Fruit fly (Drosophila melanogaster): ENCODE data around the gene CG12081.

The CG12081 gene

DNA sequence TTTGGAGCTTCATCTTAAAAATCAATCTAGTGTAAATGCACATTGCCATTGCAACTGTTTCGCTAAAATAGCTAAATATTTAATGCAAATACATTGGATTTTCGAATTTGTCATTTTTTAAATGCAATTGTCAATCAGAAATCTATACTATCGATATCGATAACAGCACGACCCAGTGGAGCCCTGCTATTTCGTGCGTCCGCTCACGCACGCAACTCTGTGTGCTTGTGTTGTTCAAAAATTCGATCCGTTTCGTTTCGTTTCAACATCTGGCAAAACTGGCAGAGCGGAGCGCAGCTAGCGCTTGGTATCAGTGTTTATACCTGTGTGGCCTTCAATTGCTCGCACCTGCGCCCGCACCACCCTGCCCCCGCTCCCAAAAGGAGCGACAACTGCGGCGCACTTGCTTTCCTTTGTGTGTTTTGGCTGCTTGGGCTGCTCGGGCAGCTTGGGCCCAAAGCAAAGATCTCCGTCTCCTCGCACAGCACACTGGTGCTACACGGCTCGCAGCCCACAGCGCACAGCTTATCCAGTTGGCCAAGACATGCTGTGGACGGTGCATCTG lies at the start of gene CG12081:
Gene CG12081, plus strand, starts transcription at position 205 of the 565 bp plus-strand sequence.
- TF ChIP-seq CG8478 (optimal IDR thresholded peaks at IDR 0.05) (no peak), CTCF (optimal IDR thresholded peaks at IDR 0.05) (peak; percentile 22 to 26)

DNA sequence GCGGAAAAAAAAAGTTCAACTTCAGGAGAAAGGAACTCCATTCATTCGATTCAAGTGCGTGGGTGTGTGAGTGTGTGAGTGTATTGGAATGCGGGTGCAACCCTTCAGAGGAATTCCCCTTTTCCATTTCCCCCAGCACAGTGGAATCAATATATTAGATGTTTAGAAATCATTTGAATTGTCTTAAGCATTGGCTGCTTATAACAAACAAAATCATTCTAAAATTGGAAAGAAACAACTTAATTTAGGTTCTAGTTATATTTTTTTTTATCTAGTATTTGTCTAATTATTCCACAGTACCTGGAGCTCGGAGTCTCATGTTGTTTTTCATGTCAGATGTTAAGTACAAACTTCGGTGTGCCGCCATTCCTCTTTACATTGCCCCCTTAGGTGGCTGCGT lies 49.6 kb upstream of the CG12081 start:
- TF ChIP-seq CG8478 (optimal IDR thresholded peaks at IDR 0.05) (no peak), CTCF (optimal IDR thresholded peaks at IDR 0.05) (no peak)

DNA sequence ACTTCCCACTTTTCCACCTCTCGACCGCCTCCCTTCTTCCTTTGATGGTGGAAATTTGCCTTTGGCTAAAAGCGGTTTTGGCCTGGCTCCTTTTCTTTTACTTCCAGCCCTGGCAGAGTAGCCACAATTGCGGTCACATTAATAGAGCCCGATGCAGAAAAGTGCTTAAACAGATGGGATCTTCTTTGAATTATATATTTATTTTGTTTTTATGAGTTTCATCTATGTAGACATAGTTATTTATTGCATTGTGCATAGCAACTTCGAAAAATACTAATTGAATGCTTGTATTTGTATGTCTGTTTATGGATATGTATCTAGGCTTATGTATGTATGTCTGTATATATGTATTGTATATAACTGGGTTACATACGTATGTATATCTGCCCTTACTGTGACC lies 46.6 kb upstream of the CG12081 start:
- no peak for TF ChIP-seq CTCF (optimal IDR thresholded peaks at IDR 0.05)
- no peak for TF ChIP-seq CG8478 (optimal IDR thresholded peaks at IDR 0.05)

DNA sequence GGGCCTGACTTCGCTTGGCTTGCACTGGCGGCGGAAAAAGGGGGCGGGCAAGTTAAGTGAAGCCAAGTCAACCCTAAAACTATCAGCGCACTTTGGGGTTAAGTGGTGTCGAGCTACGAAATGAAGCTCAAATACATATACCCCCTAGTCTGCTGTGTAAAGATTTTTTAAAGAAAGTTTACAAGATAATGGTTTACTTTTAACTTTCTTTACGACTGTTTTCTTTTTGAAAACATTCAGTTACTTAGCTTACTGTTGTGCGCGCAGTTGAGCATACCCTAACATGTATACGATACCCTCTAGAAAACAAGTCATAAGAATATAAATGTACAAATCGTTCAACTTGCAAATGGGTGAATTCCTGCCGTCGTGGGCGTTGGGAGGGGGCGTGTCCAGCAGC lies 45.9 kb upstream of the CG12081 start:
- TF ChIP-seq CG8478 (optimal IDR thresholded peaks at IDR 0.05) (no peak), CTCF (optimal IDR thresholded peaks at IDR 0.05) (no peak)

DNA sequence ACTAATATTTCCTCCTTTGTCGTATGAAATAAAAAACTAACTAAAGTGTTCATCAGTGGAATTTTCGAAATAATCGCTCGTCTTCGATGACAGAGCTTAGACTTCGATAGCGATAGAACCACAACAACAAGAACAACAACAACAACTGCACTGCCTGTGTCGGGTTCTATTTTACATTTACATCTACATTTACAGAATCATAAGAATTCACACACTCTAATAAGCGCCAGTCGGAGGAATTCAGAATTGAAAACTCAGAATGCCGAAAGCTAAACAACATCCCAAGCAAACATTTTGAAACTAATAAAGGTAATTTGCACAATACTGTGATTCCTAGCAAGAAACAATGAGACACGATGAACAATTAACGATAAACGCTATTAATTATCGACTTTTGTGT lies 34.3 kb upstream of the CG12081 start:
- peak in 1 of 2 experiments; percentile 12 for TF ChIP-seq CTCF (optimal IDR thresholded peaks at IDR 0.05)
- no peak for TF ChIP-seq CG8478 (optimal IDR thresholded peaks at IDR 0.05)

DNA sequence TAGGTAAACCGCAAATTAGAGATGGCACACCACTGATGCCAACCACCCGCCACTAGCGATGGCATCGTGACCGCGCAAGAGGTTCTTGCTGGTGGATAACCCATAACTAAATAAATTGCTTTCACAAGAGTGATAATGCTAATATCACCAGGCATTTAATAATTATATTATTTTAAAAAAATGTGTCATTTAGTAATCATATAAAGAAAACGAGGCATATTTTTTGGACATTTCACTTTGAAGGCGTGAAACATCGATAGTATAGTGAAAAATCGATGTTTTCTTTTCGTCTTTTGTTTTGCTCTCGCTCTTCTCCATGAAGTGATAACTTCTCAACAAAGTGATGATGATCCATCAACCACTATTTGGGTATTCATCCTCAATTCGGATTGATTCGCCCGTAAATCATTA lies 29.8 kb upstream of the CG12081 start, which contains the start of gene IntS4:
Gene IntS4, minus strand, starts transcription at position 20 of the 411 bp plus-strand sequence.
- TF ChIP-seq CG8478 (optimal IDR thresholded peaks at IDR 0.05) = no peak
- TF ChIP-seq CTCF (optimal IDR thresholded peaks at IDR 0.05) = no peak

DNA sequence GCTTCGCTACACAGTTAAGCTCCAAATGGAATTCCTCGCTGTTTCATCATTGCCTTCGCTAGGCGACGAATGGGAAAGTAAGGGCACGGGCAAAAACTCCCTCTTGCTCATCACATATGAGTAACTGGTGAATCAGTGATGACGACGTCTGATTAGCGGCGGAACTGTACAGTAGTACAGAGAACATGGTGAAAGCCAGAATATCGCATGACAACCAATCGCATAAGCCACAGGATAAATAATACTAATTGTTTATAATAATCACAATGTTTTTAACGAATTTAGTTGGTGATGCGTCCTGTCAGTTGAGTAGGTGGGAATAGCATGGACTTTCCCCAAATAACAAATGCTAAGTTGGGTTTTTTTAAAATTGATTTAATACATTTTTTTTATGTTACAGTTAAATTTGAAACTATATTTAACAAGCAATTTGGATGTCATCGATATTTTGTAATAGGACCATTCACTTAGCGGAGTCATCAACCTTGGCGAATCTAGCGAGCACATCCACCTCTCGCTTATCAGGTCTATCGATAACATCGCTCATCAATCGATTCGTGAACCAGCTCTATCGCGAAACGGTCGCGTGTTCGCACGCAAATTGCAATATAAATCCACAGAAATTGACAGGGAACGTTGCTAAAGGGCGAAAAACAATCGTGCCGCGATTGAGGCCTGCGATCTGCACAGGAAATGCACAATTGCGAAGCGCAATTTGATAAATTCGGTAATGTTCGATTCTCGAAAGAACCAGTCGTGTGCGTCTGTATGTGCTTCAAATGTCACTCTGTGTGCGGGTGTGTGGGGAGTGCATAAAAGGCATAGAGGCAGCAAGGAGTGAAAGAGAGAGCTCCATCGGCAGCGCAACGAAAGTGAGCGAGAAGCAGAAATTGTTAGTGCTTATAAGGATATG lies 28.3 kb upstream of the CG12081 start, which contains the start of the genes CG12112 and Trf4-1:
Gene CG12112, minus strand, starts transcription at position 106 of the 913 bp plus-strand sequence.
Gene Trf4-1, plus strand, starts transcription at position 236 of the 913 bp plus-strand sequence.
- TF ChIP-seq CTCF (optimal IDR thresholded peaks at IDR 0.05) (peak; percentile 44 to 51), CG8478 (optimal IDR thresholded peaks at IDR 0.05) (no peak)

DNA sequence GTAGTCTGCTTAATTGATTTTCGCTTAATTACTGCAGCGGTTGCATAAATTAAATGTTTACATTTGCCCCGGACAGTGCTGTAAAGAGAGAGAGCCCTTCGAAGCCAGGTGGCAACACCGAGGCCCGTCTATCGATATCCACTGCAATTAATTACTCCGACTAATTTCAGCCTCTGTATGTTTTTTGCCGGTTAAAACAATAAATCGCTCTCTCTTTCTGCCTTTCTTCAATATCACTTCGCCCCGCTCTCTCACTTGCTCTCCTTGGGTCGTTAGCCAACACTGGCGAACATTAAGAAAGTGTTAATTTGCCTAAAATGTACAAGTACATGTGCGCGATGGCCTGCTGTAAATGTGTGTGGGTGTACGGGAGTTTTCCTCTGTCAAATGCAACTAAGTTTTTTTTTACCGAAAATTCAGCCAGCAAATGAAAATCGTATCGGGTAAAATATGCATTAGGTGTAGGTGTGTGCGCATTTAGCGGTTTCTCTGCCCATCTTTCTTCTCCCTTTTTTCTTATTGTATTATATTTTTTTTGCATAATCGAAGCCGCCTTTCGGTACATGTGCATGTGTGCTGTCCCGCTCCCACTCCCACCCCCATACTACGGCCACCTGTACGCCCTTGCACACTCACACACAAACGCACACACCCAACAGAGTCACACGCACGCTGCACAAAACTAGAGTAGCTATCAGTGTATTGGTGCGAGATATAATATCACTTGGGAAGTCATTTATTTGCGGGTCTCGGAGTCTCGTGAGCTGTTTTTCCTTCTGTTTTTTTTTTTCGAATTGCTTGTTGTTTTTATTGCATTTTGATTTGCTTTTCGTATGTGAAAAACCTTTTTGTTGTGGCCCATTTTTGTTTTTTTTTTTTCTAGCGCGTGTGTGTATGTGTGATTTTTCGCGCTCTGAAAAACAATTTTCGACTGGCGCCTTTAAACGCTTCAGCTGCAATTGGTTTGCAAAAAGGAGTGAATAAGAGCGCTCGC lies 26.9 kb upstream of the CG12081 start:
- TF ChIP-seq CTCF (optimal IDR thresholded peaks at IDR 0.05) = no peak
- TF ChIP-seq CG8478 (optimal IDR thresholded peaks at IDR 0.05) = no peak

DNA sequence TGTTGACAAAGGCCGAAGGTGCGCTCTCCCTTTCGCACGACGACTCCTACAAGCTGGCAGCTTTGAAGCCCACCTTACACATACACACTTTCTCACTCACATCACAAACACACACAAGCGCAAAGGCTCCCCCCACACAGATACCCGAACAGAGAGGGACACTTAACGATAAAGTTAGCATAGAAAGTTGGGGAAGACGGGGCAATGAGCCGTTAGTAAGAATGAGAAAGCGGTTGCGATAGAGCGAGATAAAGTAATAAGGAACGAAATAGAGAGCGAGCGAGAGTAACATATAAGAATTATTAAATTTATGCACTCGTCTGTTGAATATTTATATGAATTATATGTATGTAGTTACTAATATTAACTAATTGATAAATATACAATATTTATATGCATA lies 19.6 kb upstream of the CG12081 start:
- TF ChIP-seq CG8478 (optimal IDR thresholded peaks at IDR 0.05) (no peak), CTCF (optimal IDR thresholded peaks at IDR 0.05) (no peak)

DNA sequence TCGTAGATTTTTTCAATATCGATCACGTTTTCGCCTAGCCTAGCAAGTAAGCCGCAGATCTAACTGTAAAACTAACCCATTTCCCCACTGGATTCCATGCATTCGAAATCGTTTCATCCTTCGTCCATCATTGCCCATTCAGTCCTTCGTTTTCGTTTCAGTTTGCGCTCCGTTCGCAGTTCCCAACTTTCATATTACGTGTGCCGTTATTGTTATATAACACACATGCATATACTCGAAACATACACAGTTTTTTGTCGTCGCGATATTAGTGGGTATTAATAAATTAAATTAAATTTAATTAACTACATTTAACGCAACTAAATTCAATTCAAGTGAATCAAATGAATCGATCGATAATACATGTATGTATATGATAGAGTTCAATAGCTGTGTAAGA lies 19.0 kb upstream of the CG12081 start:
- no peak for TF ChIP-seq CTCF (optimal IDR thresholded peaks at IDR 0.05)
- no peak for TF ChIP-seq CG8478 (optimal IDR thresholded peaks at IDR 0.05)

DNA sequence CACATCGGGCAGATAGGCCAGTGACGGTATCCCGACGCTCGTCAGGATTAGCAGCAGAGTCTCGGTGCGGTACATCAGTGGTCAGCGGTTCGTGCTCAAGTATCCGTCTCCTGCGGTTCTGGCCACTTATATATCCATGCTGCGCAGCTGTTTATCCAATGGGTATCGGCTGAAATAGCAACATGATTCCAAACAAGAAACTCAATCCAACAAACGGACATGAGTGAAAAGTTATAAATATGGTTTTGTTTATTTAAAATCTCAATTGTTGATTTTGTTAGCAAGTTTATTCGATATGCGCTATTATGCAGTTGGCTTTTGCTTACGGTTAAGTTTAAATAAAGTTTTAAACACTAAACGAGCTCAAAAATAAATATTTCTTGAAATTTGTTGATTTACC lies 17.8 kb upstream of the CG12081 start, which contains the start of gene CG12111:
Gene CG12111, minus strand, starts transcription at position 101 of the 400 bp plus-strand sequence.
- no peak for TF ChIP-seq CG8478 (optimal IDR thresholded peaks at IDR 0.05)
- no peak for TF ChIP-seq CTCF (optimal IDR thresholded peaks at IDR 0.05)

DNA sequence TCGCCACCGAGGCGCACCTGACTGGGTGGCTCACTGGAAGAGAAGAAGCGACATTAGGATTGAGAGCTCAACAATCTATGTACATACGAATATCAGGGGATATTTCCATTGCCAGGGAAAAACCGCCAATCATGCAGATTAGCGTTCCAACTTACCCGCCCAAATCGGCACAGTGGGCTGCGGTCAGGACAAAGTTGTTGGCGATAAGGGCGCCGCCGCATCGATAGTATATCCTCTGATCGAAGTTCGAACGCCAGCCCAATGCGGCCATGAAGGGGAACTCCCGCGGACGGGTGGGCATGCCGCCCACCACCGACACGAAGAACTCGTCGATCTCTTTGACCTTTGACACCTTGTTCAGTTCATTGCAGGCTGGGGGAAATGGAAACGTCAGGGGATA lies 16.7 kb upstream of the CG12081 start:
- no peak for TF ChIP-seq CTCF (optimal IDR thresholded peaks at IDR 0.05)
- TF ChIP-seq CG8478 (optimal IDR thresholded peaks at IDR 0.05) = no peak

DNA sequence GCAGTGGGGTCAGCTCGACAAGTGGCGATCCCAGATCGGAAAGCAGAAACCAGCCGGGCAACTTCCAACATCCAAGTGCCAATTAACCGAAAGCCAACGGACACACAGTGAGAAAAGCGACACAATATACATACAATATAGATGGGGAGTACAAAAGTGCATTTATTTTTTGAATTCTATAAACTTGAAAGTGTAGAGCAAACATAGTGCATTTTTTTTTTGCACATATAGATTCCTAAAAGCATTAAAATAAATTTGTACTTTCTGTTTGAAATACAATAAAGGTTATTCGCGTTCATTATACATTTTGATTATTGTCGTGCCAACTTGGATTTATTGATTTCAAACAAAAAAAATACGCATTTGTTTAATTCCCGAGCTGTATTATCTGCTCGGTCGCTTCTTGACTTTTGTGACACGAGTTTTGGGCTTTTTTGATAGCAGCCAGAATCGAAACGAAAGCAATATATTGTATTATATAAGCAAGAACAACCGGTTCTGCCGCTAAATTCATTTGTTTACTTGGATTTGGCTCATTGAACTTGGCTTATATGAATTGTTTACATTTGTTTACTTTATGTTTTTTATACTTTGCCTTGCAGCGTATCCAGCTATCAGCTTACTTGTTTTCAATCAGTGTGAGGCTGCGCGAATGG lies 15.5 kb upstream of the CG12081 start, which contains the start of gene spirit:
Gene spirit, minus strand, starts transcription at position 655 of the 656 bp plus-strand sequence.
- TF ChIP-seq CG8478 (optimal IDR thresholded peaks at IDR 0.05) (no peak), CTCF (optimal IDR thresholded peaks at IDR 0.05) (no peak)
